Worm (Caenorhabditis elegans) whole organism, mixed stage, embryonic: ENCODE results near the gene skr-15.

ENCODE experiments used
- cnd-1 ChIP-seq: fragments of 200-800 bp; sonication (Bioruptor generic); optimal IDR thresholded peaks from 2 replicates; lab custom pipeline; 2018; ENCODE audit warnings: mild to moderate bottlenecking, missing genetic modification characterization, missing compliant biosample characterization
- flh-1 ChIP-seq: fragments of 200-800 bp; sonication (Bioruptor generic); optimal IDR thresholded peaks from 2 replicates; lab custom pipeline; 2018; ENCODE audit warnings: mild to moderate bottlenecking, missing genetic modification characterization, moderate library complexity, missing compliant biosample characterization
- lsy-2 ChIP-seq: fragments of 150-350 bp; optimal IDR thresholded peaks from 2 replicates; lab custom pipeline; 2014; ENCODE audit warnings: missing biosample characterization, missing genetic modification characterization
- nhr-12 ChIP-seq: fragments of 150-350 bp; optimal IDR thresholded peaks from 2 replicates; lab custom pipeline; 2014; ENCODE audit warnings: missing biosample characterization, missing genetic modification characterization
- nhr-237 ChIP-seq: fragments of 150-350 bp; optimal IDR thresholded peaks from 2 replicates; lab custom pipeline; 2014; ENCODE audit warnings: missing biosample characterization, missing genetic modification characterization
- nhr-76 ChIP-seq: sonication (generic microtip); optimal IDR thresholded peaks from 2 replicates; lab custom pipeline; 2017; ENCODE audit warnings: missing biosample characterization, missing genetic modification characterization
- snpc-4 ChIP-seq: fragments of 150-350 bp; optimal IDR thresholded peaks from 2 replicates; lab custom pipeline; 2014; ENCODE audit warnings: missing biosample characterization, missing genetic modification characterization
- unc-39 ChIP-seq: fragments of 150-350 bp; optimal IDR thresholded peaks from 2 replicates; lab custom pipeline; 2014; ENCODE audit warnings: missing biosample characterization, missing genetic modification characterization
- unc-62 ChIP-seq: fragments of 150-350 bp; optimal IDR thresholded peaks from 2 replicates; lab custom pipeline; 2014; ENCODE audit warnings: missing biosample characterization, missing genetic modification reagents, missing genetic modification characterization
- zip-8 ChIP-seq: fragments of 150-350 bp; optimal IDR thresholded peaks from 2 replicates; lab custom pipeline; 2014; ENCODE audit warnings: missing biosample characterization, missing genetic modification characterization

DNA sequence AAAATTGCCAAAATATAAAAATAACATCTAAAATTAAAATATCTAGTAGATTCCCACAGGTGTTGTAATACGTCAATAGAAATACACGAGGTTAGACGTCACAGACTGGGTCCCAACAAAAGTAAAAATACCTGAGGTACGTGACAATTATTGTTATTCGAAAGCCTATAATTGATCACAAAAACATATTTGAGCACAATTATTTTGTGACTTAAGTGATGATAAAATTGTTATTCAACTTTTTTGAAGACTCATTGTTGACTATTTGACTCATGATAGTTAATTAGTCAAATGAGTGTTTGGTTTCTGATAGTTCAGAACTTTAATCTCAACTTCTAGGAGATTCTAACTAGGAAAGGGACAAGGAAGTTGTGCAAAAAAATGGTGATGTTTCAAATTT, 46.2 kb upstream of the skr-15 start:
- TF ChIP-seq nhr-12 (tag; lab: Kevin White, UChicago) (no peak), nhr-76 (tag; lab: Kevin White, UChicago) (no peak), cnd-1 (tag; lab: Kevin White, UChicago) (no peak), unc-39 (no peak), unc-62 (GFP tag; lab: Kevin White, UChicago) (no peak), nhr-237 (tag; lab: Kevin White, UChicago) (no peak), zip-8 (tag; lab: Kevin White, UChicago) (no peak), flh-1 (GFP tag; lab: Kevin White, UChicago) (no peak), snpc-4 (tag; lab: Kevin White, UChicago) (no peak), lsy-2 (tag; lab: Kevin White, UChicago) (no peak)
